Fruit fly (Drosophila melanogaster): Measurements from ENCODE around the gene CG43083.
A peak's percentile ranks its signal among the peaks of the same experiment; 100 is the strongest.

The CG43083 gene

DNA sequence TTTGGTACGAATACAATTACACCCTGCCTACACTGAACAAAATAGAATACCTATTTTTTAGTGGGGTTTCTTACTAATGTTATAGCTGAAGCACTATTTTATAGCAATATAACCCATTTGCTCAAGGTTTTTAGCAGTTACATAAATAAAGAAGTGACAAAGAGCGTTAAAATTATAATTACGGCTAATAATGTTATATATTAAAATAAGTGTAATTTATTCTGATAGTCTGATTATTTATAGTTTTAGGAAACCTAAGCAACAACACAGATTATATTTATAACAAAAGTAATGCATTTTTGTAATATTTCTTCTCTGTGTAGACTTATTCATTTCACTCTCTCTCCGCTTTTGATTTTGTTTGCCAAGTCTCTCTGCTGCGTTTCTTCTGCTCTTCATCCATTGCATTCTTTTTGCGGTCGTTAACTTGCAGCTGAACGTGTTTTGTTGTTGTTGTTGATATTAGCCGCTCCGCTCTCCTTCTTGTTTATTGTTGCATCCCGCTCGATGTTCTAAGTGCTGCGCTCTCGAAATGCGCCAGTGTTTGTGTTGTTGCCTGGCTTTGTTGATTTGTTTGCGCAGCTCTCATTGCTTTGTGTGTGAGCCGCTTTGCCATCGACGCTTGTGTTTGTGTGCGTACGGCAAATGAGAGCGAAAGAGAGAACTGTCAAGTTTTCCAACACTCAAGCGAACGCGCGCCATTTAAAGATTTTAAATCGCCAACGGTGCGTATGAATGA lies 22.5 kb upstream of the CG43083 start (continued):
- TF ChIP-seq nau (GFP tag; optimal IDR thresholded peaks at IDR 0.05) (peak; percentile 88), vnd (GFP tag; IDR thresholded peaks at IDR 0.05; ENCODE audit: partially characterized antibody) (no peak), chn (GFP tag; optimal IDR thresholded peaks at IDR 0.05) (no peak), klu (GFP tag; IDR thresholded peaks at IDR 0.05) (no peak; the same call in 1 of the 2 replicates), p53 (GFP tag; optimal IDR thresholded peaks at IDR 0.05) (no peak), dpn (GFP tag; optimal IDR thresholded peaks at IDR 0.05) (peak; percentile 57 to 71), yki (optimal IDR thresholded peaks at IDR 0.05) (peak; percentile 5), danr (GFP tag; IDR thresholded peaks at IDR 0.05) (peak; percentile 52; the same call in 1 of the 2 replicates), NC2β (GFP tag; optimal IDR thresholded peaks at IDR 0.05) (peak; percentile 6), CG3838 (GFP tag; optimal IDR thresholded peaks at IDR 0.05) (peak; percentile 91), CG1233 (GFP tag; optimal IDR thresholded peaks at IDR 0.05) (peak; percentile 87), B-H1 (GFP tag; IDR thresholded peaks at IDR 0.05) (peak; percentile 82), seq (GFP tag; IDR thresholded peaks at IDR 0.05) (peak; percentile 69), CG1832 (GFP tag; optimal IDR thresholded peaks at IDR 0.05) (no peak), dmrt99B (tag; optimal IDR thresholded peaks at IDR 0.05) (peak; percentile 98), br (optimal IDR thresholded peaks at IDR 0.05) (no peak), Dek (tag; optimal IDR thresholded peaks at IDR 0.05) (peak; percentile 92), CG4820 (GFP tag; optimal IDR thresholded peaks at IDR 0.05) (peak; percentile 89), CG6254 (GFP tag; optimal IDR thresholded peaks at IDR 0.05) (peak; percentile 87), Max (GFP tag; optimal IDR thresholded peaks at IDR 0.05) (peak; percentile 73), fd64A (GFP tag; optimal IDR thresholded peaks at IDR 0.05) (peak; percentile 80), Hr78 (GFP tag; optimal IDR thresholded peaks at IDR 0.05) (peak in 1 of 2 experiments; percentile 84), mld (GFP tag; IDR thresholded peaks at IDR 0.05; ENCODE audit: partially characterized antibody) (no peak), CG18011 (GFP tag; optimal IDR thresholded peaks at IDR 0.05) (peak; percentile 50), Camta (GFP tag; optimal IDR thresholded peaks at IDR 0.05) (peak; percentile 50), CG10959 (GFP tag; IDR thresholded peaks at IDR 0.05) (peak; percentile 7; the same call in 1 of the 2 replicates), Dip3 (GFP tag; optimal IDR thresholded peaks at IDR 0.05) (peak; percentile 15), chinmo (GFP tag; IDR thresholded peaks at IDR 0.05; ENCODE audit: partially characterized antibody) (peak; percentile 83; the same call in 2 of the 4 replicates), CG9797 (GFP tag; optimal IDR thresholded peaks at IDR 0.05) (peak; percentile 11), sna (GFP tag; IDR thresholded peaks at IDR 0.05; ENCODE audit: partially characterized antibody) (no peak), wor (GFP tag; IDR thresholded peaks at IDR 0.05) (peak; percentile 91), CG7963 (GFP tag; IDR thresholded peaks at IDR 0.05; ENCODE audit: partially characterized antibody) (no peak), ham (GFP tag; IDR thresholded peaks at IDR 0.05) (no peak), Chrac-16 (GFP tag; optimal IDR thresholded peaks at IDR 0.05) (peak; percentile 83), jing (GFP tag; optimal IDR thresholded peaks at IDR 0.05) (peak; percentile 74), gce (GFP tag; IDR thresholded peaks at IDR 0.05) (no peak), CG13296 (GFP tag; optimal IDR thresholded peaks at IDR 0.05) (peak; percentile 79), dimm (GFP tag; IDR thresholded peaks at IDR 0.05) (no peak), grau (tag; optimal IDR thresholded peaks at IDR 0.05) (peak; percentile 94), Xrp1 (GFP tag; IDR thresholded peaks at IDR 0.05) (peak; percentile 84), en (GFP tag; optimal IDR thresholded peaks at IDR 0.05) (no peak), cato (GFP tag; optimal IDR thresholded peaks at IDR 0.05; ENCODE audit: borderline replicate concordance) (peak; percentile 66), CG17361 (GFP tag; IDR thresholded peaks at IDR 0.05) (peak; percentile 98), CG3726 (GFP tag; IDR thresholded peaks at IDR 0.05) (peak; percentile 73; the same call in 2 of the 3 replicates), lov (optimal IDR thresholded peaks at IDR 0.05) (no peak), lov (GFP tag; IDR thresholded peaks at IDR 0.05) (0 out of 3 replicates have a peak, but pooled peaks have one; percentile 19), NC2α (GFP tag; optimal IDR thresholded peaks at IDR 0.05) (no peak), org-1 (GFP tag; optimal IDR thresholded peaks at IDR 0.05) (peak; percentile 92), zfh2 (GFP tag; optimal IDR thresholded peaks at IDR 0.05) (peak; percentile 15), cad (GFP tag; optimal IDR thresholded peaks at IDR 0.05) (no peak)
